Worm (Caenorhabditis elegans) whole organism, mixed stage, embryonic: ENCODE measurements around the gene T04H1.12.

Experiments used
- bed-3 ChIP-seq: fragments of 200-800 bp; sonication (Bioruptor generic); optimal IDR thresholded peaks from 3 replicates; lab custom pipeline; 2018; ENCODE audit warnings: mild to moderate bottlenecking, missing genetic modification characterization, moderate library complexity, missing compliant biosample characterization
- blmp-1 ChIP-seq: fragments of 150-350 bp; optimal IDR thresholded peaks from 2 replicates; lab custom pipeline; 2014; ENCODE audit warnings: missing biosample characterization, missing genetic modification characterization
- ceh-83 ChIP-seq: fragments of 200-800 bp; sonication (Bioruptor generic); optimal IDR thresholded peaks from 2 replicates; lab custom pipeline; 2018; ENCODE audit warnings: mild to moderate bottlenecking, missing genetic modification characterization, missing compliant biosample characterization
- ces-1 ChIP-seq: fragments of 150-350 bp; optimal IDR thresholded peaks from 2 replicates; lab custom pipeline; 2014; ENCODE audit warnings: missing biosample characterization, missing genetic modification reagents, missing genetic modification characterization
- elt-1 ChIP-seq: sonication (generic microtip); optimal IDR thresholded peaks from 2 replicates; lab custom pipeline; 2017; ENCODE audit warnings: missing genetic modification characterization, mild to moderate bottlenecking, missing compliant biosample characterization, antibody characterized with exemption, moderate library complexity, borderline replicate concordance; ENCODE audit not compliant: insufficient read depth
- lsy-2 ChIP-seq: fragments of 150-350 bp; optimal IDR thresholded peaks from 2 replicates; lab custom pipeline; 2014; ENCODE audit warnings: missing biosample characterization, missing genetic modification characterization
- nhr-76 ChIP-seq: sonication (generic microtip); optimal IDR thresholded peaks from 2 replicates; lab custom pipeline; 2017; ENCODE audit warnings: missing biosample characterization, missing genetic modification characterization
- pha-4 ChIP-seq: fragments of 150-350 bp; optimal IDR thresholded peaks from 2 replicates; lab custom pipeline; 2018; ENCODE audit warnings: missing biosample characterization, missing genetic modification reagents, missing genetic modification characterization
- snpc-4 ChIP-seq: fragments of 150-350 bp; optimal IDR thresholded peaks from 2 replicates; lab custom pipeline; 2014; ENCODE audit warnings: missing biosample characterization, missing genetic modification characterization
- unc-62 ChIP-seq: fragments of 150-350 bp; optimal IDR thresholded peaks from 2 replicates; lab custom pipeline; 2014; ENCODE audit warnings: missing biosample characterization, missing genetic modification reagents, missing genetic modification characterization
- ztf-11 ChIP-seq: fragments of 150-350 bp; optimal IDR thresholded peaks from 2 replicates; lab custom pipeline; 2014; ENCODE audit warnings: missing biosample characterization, missing genetic modification characterization

DNA sequence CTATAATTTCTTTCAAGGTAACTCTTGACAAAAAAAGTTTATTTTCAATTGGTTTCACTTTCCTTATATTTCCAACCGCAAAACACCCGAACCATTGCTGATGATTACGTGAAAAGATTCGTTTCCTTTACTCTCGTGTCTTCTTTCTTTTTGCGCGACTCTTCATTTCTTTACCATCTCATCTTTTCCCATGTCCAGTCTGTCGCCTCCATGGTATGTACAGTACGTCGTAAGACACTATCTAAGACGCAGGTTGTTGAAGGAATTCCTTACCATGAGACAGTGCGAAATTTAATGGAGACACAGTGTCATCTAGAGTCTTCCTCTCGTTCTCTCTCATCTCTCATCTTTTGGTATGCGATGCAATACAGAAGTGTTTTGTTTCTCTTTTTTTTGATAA lies 44.7 kb downstream of the T04H1.12 start:
- TF ChIP-seq pha-4 (tag; lab: Kevin White, UChicago), result peak; percentile 72
- no peak for TF ChIP-seq snpc-4 (tag; lab: Kevin White, UChicago)
- no peak for TF ChIP-seq unc-62 (GFP tag; lab: Kevin White, UChicago)
- no peak for TF ChIP-seq nhr-76 (tag; lab: Kevin White, UChicago)
- no peak for TF ChIP-seq ces-1 (GFP tag; lab: Kevin White, UChicago)
- TF ChIP-seq bed-3, result no peak
- peak; percentile 16 for TF ChIP-seq lsy-2
- TF ChIP-seq blmp-1 (tag; lab: Kevin White, UChicago), result peak; percentile 9
- TF ChIP-seq elt-1 (tag; lab: Kevin White, UChicago), result peak; percentile 16
- no peak for TF ChIP-seq ztf-11 (tag; lab: Kevin White, UChicago)
- no peak for TF ChIP-seq ceh-83 (GFP tag; lab: Kevin White, UChicago)
